Fruit fly (Drosophila melanogaster): ENCODE results near the gene sov.
A peak's percentile ranks its signal among the peaks of the same experiment; 100 is the strongest.

Gene sov

dm6 chrX:6741184-6741586 is 14.9 kb upstream of the sov start:
- TF ChIP-seq CG9609 (GFP tag; optimal IDR thresholded peaks at IDR 0.05) (no peak), cato (GFP tag; optimal IDR thresholded peaks at IDR 0.05; ENCODE audit: borderline replicate concordance) (no peak), ara (GFP tag; IDR thresholded peaks at IDR 0.05) (no peak), CG12391 (tag; optimal IDR thresholded peaks at IDR 0.05) (peak; percentile 48), pfk (GFP tag; optimal IDR thresholded peaks at IDR 0.05) (peak; percentile 12), CG3838 (GFP tag; optimal IDR thresholded peaks at IDR 0.05) (no peak), danr (GFP tag; IDR thresholded peaks at IDR 0.05) (0 out of 2 replicates have a peak, but pooled peaks have one; percentile 26), vnd (GFP tag; IDR thresholded peaks at IDR 0.05; ENCODE audit: partially characterized antibody) (peak; percentile 61), zen (tag; optimal IDR thresholded peaks at IDR 0.05) (peak; percentile 29), gt (GFP tag; IDR thresholded peaks at IDR 0.05) (no peak), bcd (GFP tag; optimal IDR thresholded peaks at IDR 0.05) (peak; percentile 40), Dref (GFP tag; IDR thresholded peaks at IDR 0.05) (peak; percentile 99), sr (GFP tag; IDR thresholded peaks at IDR 0.05) (no peak), CG10959 (GFP tag; IDR thresholded peaks at IDR 0.05) (no peak), Atf3 (GFP tag; optimal IDR thresholded peaks at IDR 0.05) (no peak), onecut (GFP tag; IDR thresholded peaks at IDR 0.05) (peak; percentile 29; the same call in 1 of the 2 replicates), CG18599 (GFP tag; optimal IDR thresholded peaks at IDR 0.05) (peak; percentile 40), CG4707 (GFP tag; optimal IDR thresholded peaks at IDR 0.05) (peak; percentile 9), dmrt11E (tag; optimal IDR thresholded peaks at IDR 0.05) (peak; percentile 15), phol (tag; optimal IDR thresholded peaks at IDR 0.05) (peak; percentile 48), Hsf (GFP tag; optimal IDR thresholded peaks at IDR 0.05) (peak; percentile 43), CG33213 (GFP tag; optimal IDR thresholded peaks at IDR 0.05) (peak; percentile 70), Nf-YB (GFP tag; optimal IDR thresholded peaks at IDR 0.05) (peak; percentile 1), CG17385 (GFP tag; optimal IDR thresholded peaks at IDR 0.05) (peak; percentile 32), fd64A (GFP tag; optimal IDR thresholded peaks at IDR 0.05) (no peak), ro (GFP tag; IDR thresholded peaks at IDR 0.05) (no peak), Elba2 (GFP tag; optimal IDR thresholded peaks at IDR 0.05) (no peak), fu2 (GFP tag; optimal IDR thresholded peaks at IDR 0.05) (no peak), CG6272 (GFP tag; IDR thresholded peaks at IDR 0.05) (peak; percentile 26; the same call in 1 of the 2 replicates), Bgb (GFP tag; IDR thresholded peaks at IDR 0.05; ENCODE audit: partially characterized antibody) (peak; percentile 85), az2 (GFP tag; optimal IDR thresholded peaks at IDR 0.05) (peak; percentile 28), CG14860 (GFP tag; IDR thresholded peaks at IDR 0.05; ENCODE audit: partially characterized antibody) (peak; percentile 62; the same call in 1 of the 3 replicates), Mad (GFP tag; optimal IDR thresholded peaks at IDR 0.05) (peak; percentile 45), CG12219 (GFP tag; optimal IDR thresholded peaks at IDR 0.05) (no peak), CG3163 (GFP tag; optimal IDR thresholded peaks at IDR 0.05) (peak; percentile 33), CG3847 (GFP tag; IDR thresholded peaks at IDR 0.05) (peak; percentile 66), NfI (GFP tag; optimal IDR thresholded peaks at IDR 0.05) (peak; percentile 50), pum (GFP tag; optimal IDR thresholded peaks at IDR 0.05) (peak; percentile 42), Hr39 (optimal IDR thresholded peaks at IDR 0.05) (no peak), Awh (GFP tag; IDR thresholded peaks at IDR 0.05) (peak; percentile 50; the same call in 1 of the 2 replicates), vvl (GFP tag; IDR thresholded peaks at IDR 0.05) (peak; percentile 86), sens (GFP tag) (peak; percentile 92), dpn (GFP tag; optimal IDR thresholded peaks at IDR 0.05) (peak; percentile 45 to 65), CG16813 (GFP tag; IDR thresholded peaks at IDR 0.05; ENCODE audit: partially characterized antibody) (peak; percentile 67), shn (GFP tag; optimal IDR thresholded peaks at IDR 0.05) (no peak), E2f2 (GFP tag; IDR thresholded peaks at IDR 0.05) (peak; percentile 99), jing (GFP tag; optimal IDR thresholded peaks at IDR 0.05) (no peak), psq (GFP tag; optimal IDR thresholded peaks at IDR 0.05) (no peak), CG14050 (GFP tag; IDR thresholded peaks at IDR 0.05) (peak; percentile 17; the same call in 1 of the 3 replicates), ash1 (GFP tag; optimal IDR thresholded peaks at IDR 0.05) (no peak), trh (GFP tag; optimal IDR thresholded peaks at IDR 0.05) (no peak), CG2116 (GFP tag; optimal IDR thresholded peaks at IDR 0.05) (peak; percentile 86)
